Worm (Caenorhabditis elegans) whole organism, L1 larva: ENCODE measurements around the gene clec-210.

Experiments used
- C04F5.9 ChIP-seq: sonication (generic microtip); optimal IDR thresholded peaks from 2 replicates; lab custom pipeline; 2016; ENCODE audit warnings: missing genetic modification characterization, missing compliant biosample characterization
- C16A3.4 ChIP-seq: fragments of 150-350 bp; optimal IDR thresholded peaks from 2 replicates; lab custom pipeline; 2014; ENCODE audit warnings: missing biosample characterization, missing genetic modification characterization
- alr-1 ChIP-seq: fragments of 200-800 bp; sonication (Bioruptor generic); optimal IDR thresholded peaks from 2 replicates; lab custom pipeline; 2018; ENCODE audit warnings: borderline replicate concordance, mild to moderate bottlenecking, missing genetic modification characterization, missing compliant biosample characterization
- ama-1 ChIP-seq: fragments of 150-350 bp; optimal IDR thresholded peaks from 2 replicates; lab custom pipeline; 2014
- ceh-82 ChIP-seq, 3 experiments: fragments of 150-350 bp in 1 of 3; sonication (generic microtip) in 2 of 3; optimal IDR thresholded peaks; 2 replicates each; lab custom pipeline; 2014 to 2017; ENCODE audit warnings: missing biosample characterization in 3 of 3, missing genetic modification characterization in 3 of 3
- ceh-90 ChIP-seq: sonication (generic microtip); optimal IDR thresholded peaks from 2 replicates; lab custom pipeline; 2016; ENCODE audit warnings: missing genetic modification characterization, missing compliant biosample characterization
- ces-1 ChIP-seq: fragments of 150-350 bp; optimal IDR thresholded peaks from 2 replicates; lab custom pipeline; 2014; ENCODE audit warnings: missing biosample characterization, missing genetic modification reagents, missing genetic modification characterization
- elt-2 ChIP-seq: sonication (generic microtip); optimal IDR thresholded peaks from 2 replicates; lab custom pipeline; 2016; ENCODE audit warnings: missing genetic modification characterization, mild to moderate bottlenecking, inconsistent platforms, missing compliant biosample characterization, missing genetic modification reagents
- elt-3 ChIP-seq, 6 experiments: fragments of 150-350 bp in 1 of 6; sonication (generic microtip); optimal IDR thresholded peaks; 2 replicates each; lab custom pipeline; 2017 to 2018; ENCODE audit warnings: missing biosample characterization in 6 of 6, missing genetic modification characterization in 6 of 6, inconsistent platforms in 1 of 6
- fkh-10 ChIP-seq: sonication (generic microtip); optimal IDR thresholded peaks from 2 replicates; lab custom pipeline; 2017; ENCODE audit warnings: missing biosample characterization, missing genetic modification reagents, missing genetic modification characterization
- fkh-4 ChIP-seq: sonication (generic microtip); optimal IDR thresholded peaks from 2 replicates; lab custom pipeline; 2016; ENCODE audit warnings: missing compliant biosample characterization, missing genetic modification characterization, borderline replicate concordance
- fos-1 ChIP-seq: fragments of 150-350 bp; optimal IDR thresholded peaks from 2 replicates; lab custom pipeline; 2014; ENCODE audit warnings: missing biosample characterization, missing genetic modification characterization
- grh-1 ChIP-seq: fragments of 200-800 bp; sonication (Bioruptor generic); IDR thresholded peaks from 2 replicates; pipeline ENCODE4 v1.3.6; 2022; ENCODE audit warnings: missing genetic modification reagents, missing genetic modification characterization, missing compliant biosample characterization
- irx-1 ChIP-seq: sonication (generic microtip); optimal IDR thresholded peaks from 2 replicates; lab custom pipeline; 2016; ENCODE audit warnings: missing genetic modification characterization, missing compliant biosample characterization
- lin-35 ChIP-seq, 2 experiments: fragments of 150-350 bp; optimal IDR thresholded peaks; 2 replicates each; lab custom pipeline; 2014; ENCODE audit warnings: missing biosample characterization in 2 of 2, missing genetic modification characterization in 2 of 2, missing genetic modification reagents in 2 of 2
- mab-9 ChIP-seq: fragments of 200-800 bp; sonication (Bioruptor generic); IDR thresholded peaks from 2 replicates; pipeline ENCODE4 v1.3.6; 2022; ENCODE audit warnings: missing genetic modification reagents, missing genetic modification characterization, missing compliant biosample characterization
- mdl-1 ChIP-seq, 2 experiments: fragments of 150-350 bp; optimal IDR thresholded peaks; 2 replicates each; lab custom pipeline; 2014 to 2017; ENCODE audit warnings: missing biosample characterization in 2 of 2, missing genetic modification characterization in 2 of 2, inconsistent platforms in 1 of 2
- nhr-11 ChIP-seq: fragments of 150-350 bp; optimal IDR thresholded peaks from 2 replicates; lab custom pipeline; 2014; ENCODE audit warnings: missing biosample characterization, missing genetic modification characterization
- nhr-12 ChIP-seq: sonication (generic microtip); optimal IDR thresholded peaks from 2 replicates; lab custom pipeline; 2017; ENCODE audit warnings: missing biosample characterization, missing genetic modification characterization
- nhr-19 ChIP-seq: fragments of 200-800 bp; sonication (Bioruptor generic); conservative IDR thresholded peaks from 2 replicates; pipeline ENCODE4 v1.3.6; 2022; ENCODE audit warnings: missing genetic modification characterization, missing compliant biosample characterization
- nhr-20 ChIP-seq: sonication (generic microtip); optimal IDR thresholded peaks from 2 replicates; lab custom pipeline; 2016; ENCODE audit warnings: mild to moderate bottlenecking, missing genetic modification characterization, missing compliant biosample characterization
- nhr-237 ChIP-seq: fragments of 150-350 bp; optimal IDR thresholded peaks from 2 replicates; lab custom pipeline; 2014; ENCODE audit warnings: missing biosample characterization, missing genetic modification characterization
- nhr-84 ChIP-seq: sonication (generic microtip); optimal IDR thresholded peaks from 2 replicates; lab custom pipeline; 2017; ENCODE audit warnings: missing biosample characterization, missing genetic modification characterization
- nhr-90 ChIP-seq: sonication (generic microtip); optimal IDR thresholded peaks from 2 replicates; lab custom pipeline; 2016; ENCODE audit warnings: mild to moderate bottlenecking, missing genetic modification characterization, missing compliant biosample characterization; ENCODE audit not compliant: poor library complexity
- pag-3 ChIP-seq: sonication (generic microtip); optimal IDR thresholded peaks from 2 replicates; lab custom pipeline; 2017; ENCODE audit warnings: missing genetic modification characterization, mild to moderate bottlenecking, missing compliant biosample characterization, antibody characterized with exemption, borderline replicate concordance; ENCODE audit not compliant: insufficient read depth
- pax-3 ChIP-seq: fragments of 200-800 bp; sonication (Bioruptor generic); optimal IDR thresholded peaks from 2 replicates; lab custom pipeline; 2018; ENCODE audit warnings: mild to moderate bottlenecking, missing genetic modification characterization, moderate library complexity, missing compliant biosample characterization
- pqm-1 ChIP-seq: sonication (generic microtip); optimal IDR thresholded peaks from 3 replicates; lab custom pipeline; 2017; ENCODE audit warnings: missing biosample characterization, missing genetic modification characterization
- snpc-4 ChIP-seq: fragments of 150-350 bp; optimal IDR thresholded peaks from 2 replicates; lab custom pipeline; 2014; ENCODE audit warnings: missing biosample characterization, missing genetic modification characterization
- snu-23 ChIP-seq: sonication (generic microtip); optimal IDR thresholded peaks from 2 replicates; lab custom pipeline; 2016; ENCODE audit warnings: missing genetic modification characterization, missing compliant biosample characterization
- sptf-1 ChIP-seq: fragments of 150-350 bp; optimal IDR thresholded peaks from 2 replicates; lab custom pipeline; 2014; ENCODE audit warnings: missing biosample characterization, missing genetic modification characterization
- sup-37 ChIP-seq: fragments of 200-800 bp; sonication (Bioruptor generic); optimal IDR thresholded peaks from 2 replicates; lab custom pipeline; 2018; ENCODE audit warnings: mild to moderate bottlenecking, missing genetic modification characterization, missing compliant biosample characterization
- unc-30 ChIP-seq: sonication (generic microtip); optimal IDR thresholded peaks from 2 replicates; lab custom pipeline; 2017; ENCODE audit warnings: missing biosample characterization, missing genetic modification characterization
- unc-98 ChIP-seq: fragments of 200-800 bp; sonication (Bioruptor generic); IDR thresholded peaks from 2 replicates; pipeline ENCODE4 v1.3.6; 2022; ENCODE audit warnings: missing genetic modification characterization, missing compliant biosample characterization
- zag-1 ChIP-seq: fragments of 150-350 bp; optimal IDR thresholded peaks from 2 replicates; lab custom pipeline; 2014; ENCODE audit warnings: missing biosample characterization, missing genetic modification characterization
- ztf-4 ChIP-seq: fragments of 150-350 bp; optimal IDR thresholded peaks from 2 replicates; lab custom pipeline; 2014; ENCODE audit warnings: missing biosample characterization, missing genetic modification characterization

Gene clec-210

ce11 chrV:3113751-3114150 lies 4.4 kb upstream of the clec-210 start, which contains the start of gene Y73C8C.8:
TSS of gene Y73C8C.8 (minus strand) at chrV:3113851.
- TF ChIP-seq alr-1 (tag; lab: Kevin White, UChicago) = no peak
- no peak for TF ChIP-seq ama-1 (lab: Kevin White, UChicago)
- TF ChIP-seq nhr-19 = no peak
- TF ChIP-seq elt-3 (tag; optimal IDR thresholded peaks at IDR 0.05; lab: Kevin White, UChicago) = no peak
- no peak for TF ChIP-seq mab-9 (GFP tag; lab: Robert Waterston, UW)
- no peak for TF ChIP-seq sup-37 (GFP tag; lab: Kevin White, UChicago)
- no peak for TF ChIP-seq ceh-90 (tag; lab: Kevin White, UChicago)
- TF ChIP-seq ces-1 (GFP tag; lab: Kevin White, UChicago) = no peak
- no peak for TF ChIP-seq grh-1 (GFP tag; lab: Robert Waterston, UW)
- TF ChIP-seq sptf-1 = no peak
- no peak for TF ChIP-seq nhr-20 (tag; lab: Kevin White, UChicago)
- no peak for TF ChIP-seq pax-3 (tag; lab: Kevin White, UChicago)
- no peak for TF ChIP-seq pqm-1

ce11 chrV:3114973-3115372 lies 3.2 kb upstream of the clec-210 start, which contains the start of gene Y73C8C.3:
TSS of gene Y73C8C.3 (plus strand) at chrV:3115273.
- TF ChIP-seq fkh-4 (no peak), ceh-90 (tag; lab: Kevin White, UChicago) (no peak), elt-3 (tag; optimal IDR thresholded peaks at IDR 0.05; lab: Kevin White, UChicago) (no peak), nhr-11 (tag; lab: Kevin White, UChicago) (no peak), snu-23 (no peak), C16A3.4 (no peak), ama-1 (lab: Kevin White, UChicago) (no peak), ces-1 (GFP tag; lab: Kevin White, UChicago) (no peak), nhr-90 (tag; lab: Kevin White, UChicago) (no peak), snpc-4 (no peak), C04F5.9 (tag; lab: Kevin White, UChicago) (no peak), lin-35 (GFP tag; optimal IDR thresholded peaks at IDR 0.05; lab: Kevin White, UChicago) (no peak), nhr-237 (no peak)

- TF ChIP-seq nhr-84 (tag; lab: Kevin White, UChicago) (no peak), nhr-12 (tag; lab: Kevin White, UChicago) (no peak), elt-2 (peak; percentile 46), fos-1 (tag; lab: Kevin White, UChicago) (no peak)
Measured at ce11 chrV:3119185-3119584, 1.0 kb downstream of the clec-210 start.

- TF ChIP-seq unc-98 (GFP tag; lab: Robert Waterston, UW) (no peak), lin-35 (GFP tag; optimal IDR thresholded peaks at IDR 0.05; lab: Kevin White, UChicago) (no peak), fkh-10 (GFP tag; lab: Kevin White, UChicago) (no peak), irx-1 (tag; lab: Kevin White, UChicago) (no peak), ztf-4 (tag; lab: Kevin White, UChicago) (no peak), snpc-4 (no peak), pag-3 (tag; lab: Kevin White, UChicago) (no peak), zag-1 (tag; lab: Kevin White, UChicago) (no peak), mdl-1 (tag; optimal IDR thresholded peaks at IDR 0.05; lab: Kevin White, UChicago) (no peak), unc-30 (tag; lab: Kevin White, UChicago) (no peak), alr-1 (tag; lab: Kevin White, UChicago) (no peak), nhr-20 (tag; lab: Kevin White, UChicago) (no peak), ama-1 (lab: Kevin White, UChicago) (no peak), nhr-12 (tag; lab: Kevin White, UChicago) (no peak)
- TF ChIP-seq, all 84 proteins: peak for 0
Measured at ce11 chrV:3121743-3122142, 3.6 kb downstream of the clec-210 start, which contains the start of gene srt-56. TSS of gene srt-56 (minus strand) at chrV:3121843.

ce11 chrV:3122403-3122802 lies 4.2 kb downstream of the clec-210 start:
- no peak for TF ChIP-seq ceh-82 (tag; optimal IDR thresholded peaks at IDR 0.05; lab: Kevin White, UChicago)
